Worm (Caenorhabditis elegans): ENCODE results near the gene T05A7.12.

The T05A7.12 gene

ce11 chrII:4676241-4676640, 13.2 kb upstream of the T05A7.12 start:
- TF ChIP-seq Y67H2A.10 (GFP tag; conservative IDR thresholded peaks at IDR 0.05) (no peak), athp-1 (tag; optimal IDR thresholded peaks at IDR 0.05) (no peak), F55B11.4 (tag; optimal IDR thresholded peaks at IDR 0.05; ENCODE audit: borderline replicate concordance, insufficient read depth) (no peak), lin-35 (GFP tag; optimal IDR thresholded peaks at IDR 0.05) (no peak), F22D6.2 (tag; optimal IDR thresholded peaks at IDR 0.05) (no peak), Y53G8AR.9 (GFP tag; conservative IDR thresholded peaks at IDR 0.05) (no peak)

ce11 chrII:4675481-4675880, 12.4 kb upstream of the T05A7.12 start, which contains the start of gene T05A7.3:
T05A7.3 (plus strand) TSS chrII:4675781.
- no peak for TF ChIP-seq ztf-26 (tag; optimal IDR thresholded peaks at IDR 0.05)
- TF ChIP-seq lsy-27 (tag; optimal IDR thresholded peaks at IDR 0.05; ENCODE audit: borderline replicate concordance, insufficient read depth): no peak
- TF ChIP-seq attf-6 (GFP tag; IDR thresholded peaks at IDR 0.05): no peak

- peak; percentile 74 for TF ChIP-seq nhr-80 (tag; optimal IDR thresholded peaks at IDR 0.05)
- TF ChIP-seq unc-130 (GFP tag; optimal IDR thresholded peaks at IDR 0.05): no peak
Observed at ce11 chrII:4674188-4674587, 11.1 kb upstream of the T05A7.12 start.

- no peak for TF ChIP-seq lin-35 (GFP tag; optimal IDR thresholded peaks at IDR 0.05)
- no peak for TF ChIP-seq dox-1 (GFP tag; IDR thresholded peaks at IDR 0.05)
- TF ChIP-seq attf-6 (GFP tag; IDR thresholded peaks at IDR 0.05): no peak
- TF ChIP-seq fkh-3 (tag; optimal IDR thresholded peaks at IDR 0.05): no peak
Observed at ce11 chrII:4673670-4674069, 10.6 kb upstream of the T05A7.12 start.

ce11 chrII:4673242-4673641, 10.2 kb upstream of the T05A7.12 start:
- TF ChIP-seq him-1 (tag; optimal IDR thresholded peaks at IDR 0.05) (no peak), zfh-2 (GFP tag; conservative IDR thresholded peaks at IDR 0.05) (peak; percentile 64)

- 0 out of 2 replicates have a peak, but pooled peaks have one; percentile 29 for TF ChIP-seq madf-3 (GFP tag; IDR thresholded peaks at IDR 0.05)
- 0 out of 2 replicates have a peak, but pooled peaks have one; percentile 31 for TF ChIP-seq zfh-2 (GFP tag; conservative IDR thresholded peaks at IDR 0.05)
- TF ChIP-seq egl-44 (GFP tag; IDR thresholded peaks at IDR 0.05): 0 out of 2 replicates have a peak, but pooled peaks have one; percentile 33
- TF ChIP-seq nhr-80 (tag; optimal IDR thresholded peaks at IDR 0.05): peak; percentile 77
- peak; percentile 66 for TF ChIP-seq dox-1 (GFP tag; IDR thresholded peaks at IDR 0.05)
- TF ChIP-seq die-1 (tag; optimal IDR thresholded peaks at IDR 0.05): peak; percentile 7
- no peak for TF ChIP-seq madf-8 (GFP tag; conservative IDR thresholded peaks at IDR 0.05)
- TF ChIP-seq attf-3 (GFP tag; conservative IDR thresholded peaks at IDR 0.05): 0 out of 2 replicates have a peak, but pooled peaks have one; percentile 25
- TF ChIP-seq nfya-2 (GFP tag; IDR thresholded peaks at IDR 0.05): no peak
- peak; percentile 70 for TF ChIP-seq attf-5 (GFP tag; optimal IDR thresholded peaks at IDR 0.05)
- 0 out of 2 replicates have a peak, but pooled peaks have one; percentile 33 for TF ChIP-seq mcd-1 (GFP tag; IDR thresholded peaks at IDR 0.05)
Observed at ce11 chrII:4672584-4673110, 9.6 kb upstream of the T05A7.12 start, which contains the start of the genes clec-140 and hmg-11. clec-140 (plus strand) TSS chrII:4673060. hmg-11 (plus strand) TSS chrII:4673085.

ce11 chrII:4671692-4672091, 8.6 kb upstream of the T05A7.12 start, which contains the start of gene T05A7.6:
T05A7.6 (minus strand) TSS chrII:4671792.
- no peak for TF ChIP-seq T26A5.8 (tag; optimal IDR thresholded peaks at IDR 0.05)
- no peak for TF ChIP-seq bed-2 (GFP tag; IDR thresholded peaks at IDR 0.05)
- TF ChIP-seq gei-17 (GFP tag; optimal IDR thresholded peaks at IDR 0.05): no peak
- TF ChIP-seq C06A6.2 (GFP tag; conservative IDR thresholded peaks at IDR 0.05): no peak
- TF ChIP-seq nhr-27 (tag; optimal IDR thresholded peaks at IDR 0.05): no peak
- TF ChIP-seq nfya-1 (tag; optimal IDR thresholded peaks at IDR 0.05; ENCODE audit: borderline replicate concordance, insufficient read depth): no peak
- TF ChIP-seq zfh-2 (GFP tag; conservative IDR thresholded peaks at IDR 0.05): no peak
- TF ChIP-seq ztf-3 (GFP tag; optimal IDR thresholded peaks at IDR 0.05): no peak
- no peak for TF ChIP-seq snpc-1.1 (tag; optimal IDR thresholded peaks at IDR 0.05; ENCODE audit: insufficient read depth)
- no peak for TF ChIP-seq atf-7 (tag; optimal IDR thresholded peaks at IDR 0.05)
- no peak for TF ChIP-seq Y79H2A.3 (GFP tag; conservative IDR thresholded peaks at IDR 0.05)
- TF ChIP-seq ceh-40 (GFP tag; IDR thresholded peaks at IDR 0.05): no peak
- no peak for TF ChIP-seq B0261.1 (tag; optimal IDR thresholded peaks at IDR 0.05)
- TF ChIP-seq madf-3 (GFP tag; IDR thresholded peaks at IDR 0.05): no peak
- no peak for TF ChIP-seq tbp1 (GFP tag; optimal IDR thresholded peaks at IDR 0.05)
- no peak for TF ChIP-seq lin-54 (GFP tag; optimal IDR thresholded peaks at IDR 0.05)
